Fruit fly (Drosophila melanogaster) whole organism: ENCODE results near the gene sala.

Experiments
- CG8478 ChIP-seq: fragments of >200 bp; optimal IDR thresholded peaks from 2 replicates; lab custom pipeline; 2018; ENCODE audit warnings: inconsistent platforms
- EcR ChIP-seq, 2 experiments: fragments of >200 bp; optimal IDR thresholded peaks; 2 replicates each; lab custom pipeline; 2017; ENCODE audit warnings: missing biosample characterization in 2 of 2, missing genetic modification characterization in 2 of 2, missing genetic modification reagents in 2 of 2
- pan ChIP-seq: fragments of >200 bp; optimal IDR thresholded peaks from 2 replicates; lab custom pipeline; 2017
- usp ChIP-seq: fragments of >200 bp; optimal IDR thresholded peaks from 2 replicates; lab custom pipeline; 2017; ENCODE audit warnings: missing biosample characterization, missing genetic modification characterization, mixed read lengths

dm6 chr2L:11445479-11446379 lies 38.8 kb upstream of the sala start, which contains the start of gene salm:
- TF ChIP-seq pan (lab: Kevin White, UChicago) (no peak), usp (no peak), EcR (GFP tag; optimal IDR thresholded peaks at IDR 0.05; lab: Kevin White, UChicago) (no peak), CG8478 (lab: Kevin White, UChicago) (peak; percentile 88)
